Worm (Caenorhabditis elegans) whole organism, late embryonic: Measurements from ENCODE around the gene samp-1.

Experiments
- ceh-9 ChIP-seq: sonication (generic microtip); optimal IDR thresholded peaks from 2 replicates; lab custom pipeline; 2016; ENCODE audit warnings: mild to moderate bottlenecking, missing genetic modification characterization, inconsistent platforms, missing compliant biosample characterization
- fkh-10 ChIP-seq: fragments of 150-350 bp; optimal IDR thresholded peaks from 2 replicates; lab custom pipeline; 2014; ENCODE audit warnings: missing biosample characterization, missing genetic modification reagents, missing genetic modification characterization
- hlh-30 ChIP-seq: sonication (generic microtip); optimal IDR thresholded peaks from 2 replicates; lab custom pipeline; 2017; ENCODE audit warnings: antibody characterized with exemption, missing genetic modification characterization, missing compliant biosample characterization; ENCODE audit not compliant: insufficient read depth
- lim-6 ChIP-seq: sonication (generic microtip); optimal IDR thresholded peaks from 2 replicates; lab custom pipeline; 2016; ENCODE audit warnings: missing genetic modification characterization, missing compliant biosample characterization
- odd-2 ChIP-seq: sonication (generic microtip); optimal IDR thresholded peaks from 2 replicates; lab custom pipeline; 2017; ENCODE audit warnings: antibody characterized with exemption, mild to moderate bottlenecking, missing genetic modification characterization, missing compliant biosample characterization
- pag-3 ChIP-seq: sonication (generic microtip); optimal IDR thresholded peaks from 2 replicates; lab custom pipeline; 2016; ENCODE audit warnings: missing compliant biosample characterization, missing genetic modification characterization, borderline replicate concordance
- pqm-1 ChIP-seq: sonication (generic microtip); optimal IDR thresholded peaks from 2 replicates; lab custom pipeline; 2016; ENCODE audit warnings: missing genetic modification characterization, missing compliant biosample characterization
- tbx-2 ChIP-seq: sonication (generic microtip); optimal IDR thresholded peaks from 2 replicates; lab custom pipeline; 2016; ENCODE audit warnings: missing genetic modification characterization, missing compliant biosample characterization

ce11 chrII:11279971-11280370, 22.7 kb upstream of the samp-1 start:
- TF ChIP-seq hlh-30 (tag; lab: Kevin White, UChicago) (no peak), pqm-1 (no peak), lim-6 (tag; lab: Kevin White, UChicago) (no peak), tbx-2 (tag; lab: Kevin White, UChicago) (no peak), ceh-9 (no peak), fkh-10 (GFP tag; lab: Kevin White, UChicago) (no peak), odd-2 (tag; lab: Kevin White, UChicago) (no peak), pag-3 (no peak)
